Worm (Caenorhabditis elegans): ENCODE measurements around the gene Y53G8AR.5.
A peak's percentile ranks its signal among the peaks of the same experiment; 100 is the strongest.

The Y53G8AR.5 gene

ce11 chrIII:3271682-3272081 lies 25.6 kb upstream of the Y53G8AR.5 start (continued):
- no peak for TF ChIP-seq mec-3 (tag; optimal IDR thresholded peaks at IDR 0.05; ENCODE audit: borderline replicate concordance)
- TF ChIP-seq ref-2 (tag; optimal IDR thresholded peaks at IDR 0.05): peak; percentile 66
- no peak for TF ChIP-seq ets-4 (tag; optimal IDR thresholded peaks at IDR 0.05)
- no peak for TF ChIP-seq ceh-9 (tag; optimal IDR thresholded peaks at IDR 0.05)
- TF ChIP-seq pha-2 (tag; optimal IDR thresholded peaks at IDR 0.05): no peak
- TF ChIP-seq gmeb-2 (tag; optimal IDR thresholded peaks at IDR 0.05): no peak
- TF ChIP-seq fkh-6 (tag; optimal IDR thresholded peaks at IDR 0.05): no peak
- TF ChIP-seq ceh-30 (tag; optimal IDR thresholded peaks at IDR 0.05): no peak
- TF ChIP-seq unc-3 (GFP tag; conservative IDR thresholded peaks at IDR 0.05): no peak
- no peak for TF ChIP-seq unc-3 (tag; optimal IDR thresholded peaks at IDR 0.05)
- peak; percentile 45 for TF ChIP-seq dve-1 (tag; optimal IDR thresholded peaks at IDR 0.05)
- TF ChIP-seq lim-6 (tag; optimal IDR thresholded peaks at IDR 0.05): no peak
- no peak for TF ChIP-seq ama-1 (optimal IDR thresholded peaks at IDR 0.05)
- peak; percentile 79 for TF ChIP-seq unc-55 (GFP tag; optimal IDR thresholded peaks at IDR 0.05)
- TF ChIP-seq elt-2 (tag; optimal IDR thresholded peaks at IDR 0.05): peak; percentile 14
- no peak for TF ChIP-seq lin-11 (tag; optimal IDR thresholded peaks at IDR 0.05)
- no peak for TF ChIP-seq ttx-3 (tag; optimal IDR thresholded peaks at IDR 0.05)
- peak; percentile 45 for TF ChIP-seq ceh-14 (tag; optimal IDR thresholded peaks at IDR 0.05)
- TF ChIP-seq ceh-45 (GFP tag; IDR thresholded peaks at IDR 0.05): no peak
- no peak for TF ChIP-seq T23F11.4 (GFP tag; optimal IDR thresholded peaks at IDR 0.05)
- no peak for TF ChIP-seq odd-2 (tag; optimal IDR thresholded peaks at IDR 0.05)
- peak; percentile 51 for TF ChIP-seq pros-1 (tag; optimal IDR thresholded peaks at IDR 0.05)
- no peak for TF ChIP-seq ceh-19 (GFP tag; optimal IDR thresholded peaks at IDR 0.05)
- no peak for TF ChIP-seq fkh-10 (GFP tag; optimal IDR thresholded peaks at IDR 0.05)
- peak; percentile 70 for TF ChIP-seq nfya-1 (tag; optimal IDR thresholded peaks at IDR 0.05)
- TF ChIP-seq fax-1 (tag; optimal IDR thresholded peaks at IDR 0.05): no peak
- TF ChIP-seq C08G9.2 (tag; optimal IDR thresholded peaks at IDR 0.05): no peak

- TF ChIP-seq ceh-45 (GFP tag; IDR thresholded peaks at IDR 0.05) (no peak), madf-2 (tag; optimal IDR thresholded peaks at IDR 0.05) (no peak), eyg-1 (tag; optimal IDR thresholded peaks at IDR 0.05) (no peak), elt-4 (tag; optimal IDR thresholded peaks at IDR 0.05) (no peak), pha-4 (tag; optimal IDR thresholded peaks at IDR 0.05) (no peak), unc-3 (GFP tag; conservative IDR thresholded peaks at IDR 0.05) (no peak), unc-3 (tag; optimal IDR thresholded peaks at IDR 0.05) (no peak), ceh-48 (tag; optimal IDR thresholded peaks at IDR 0.05) (no peak), ceh-30 (tag; optimal IDR thresholded peaks at IDR 0.05) (no peak), ceh-22 (tag; optimal IDR thresholded peaks at IDR 0.05) (no peak), C08G9.2 (tag; optimal IDR thresholded peaks at IDR 0.05) (no peak), unc-86 (tag; optimal IDR thresholded peaks at IDR 0.05) (no peak), che-1 (tag; optimal IDR thresholded peaks at IDR 0.05) (no peak), ceh-31 (tag; optimal IDR thresholded peaks at IDR 0.05) (peak; percentile 57), ceh-2 (tag; optimal IDR thresholded peaks at IDR 0.05) (no peak), ceh-9 (tag; optimal IDR thresholded peaks at IDR 0.05) (no peak), sdc-2 (tag; optimal IDR thresholded peaks at IDR 0.05) (no peak), fkh-10 (GFP tag; optimal IDR thresholded peaks at IDR 0.05) (no peak), pros-1 (tag; optimal IDR thresholded peaks at IDR 0.05) (peak; percentile 25), hlh-8 (tag; optimal IDR thresholded peaks at IDR 0.05) (no peak), ets-4 (tag; optimal IDR thresholded peaks at IDR 0.05) (no peak), zip-5 (tag; optimal IDR thresholded peaks at IDR 0.05) (no peak), sox-4 (tag; optimal IDR thresholded peaks at IDR 0.05) (no peak), fkh-6 (tag; optimal IDR thresholded peaks at IDR 0.05) (no peak), ceh-18 (tag; optimal IDR thresholded peaks at IDR 0.05) (peak; percentile 34), pag-3 (tag; optimal IDR thresholded peaks at IDR 0.05; ENCODE audit: borderline replicate concordance) (no peak), npax-4 (tag; optimal IDR thresholded peaks at IDR 0.05) (no peak), rnt-1 (tag; optimal IDR thresholded peaks at IDR 0.05) (peak; percentile 28), ceh-14 (tag; optimal IDR thresholded peaks at IDR 0.05) (no peak), odd-2 (tag; optimal IDR thresholded peaks at IDR 0.05) (no peak), ceh-24 (tag; optimal IDR thresholded peaks at IDR 0.05) (no peak), pqm-1 (tag; optimal IDR thresholded peaks at IDR 0.05) (no peak), ceh-6 (GFP tag; optimal IDR thresholded peaks at IDR 0.05) (no peak), pha-2 (tag; optimal IDR thresholded peaks at IDR 0.05) (no peak), ttx-3 (tag; optimal IDR thresholded peaks at IDR 0.05) (no peak), hlh-30 (tag; optimal IDR thresholded peaks at IDR 0.05; ENCODE audit: insufficient read depth) (peak; percentile 86), hlh-6 (tag; optimal IDR thresholded peaks at IDR 0.05) (no peak), ref-2 (tag; optimal IDR thresholded peaks at IDR 0.05) (no peak), unc-55 (GFP tag; optimal IDR thresholded peaks at IDR 0.05) (peak; percentile 53), lim-6 (tag; optimal IDR thresholded peaks at IDR 0.05) (no peak), nfya-1 (tag; optimal IDR thresholded peaks at IDR 0.05) (peak; percentile 73), elt-2 (tag; optimal IDR thresholded peaks at IDR 0.05) (no peak)
These were observed 24.1 kb upstream of the Y53G8AR.5 start for ce11 chrIII:3273141-3273540.

Data from whole organism, late embryonic.